Worm (Caenorhabditis elegans): ENCODE results near the gene Y94H6A.7.

Y94H6A.7 gene

DNA sequence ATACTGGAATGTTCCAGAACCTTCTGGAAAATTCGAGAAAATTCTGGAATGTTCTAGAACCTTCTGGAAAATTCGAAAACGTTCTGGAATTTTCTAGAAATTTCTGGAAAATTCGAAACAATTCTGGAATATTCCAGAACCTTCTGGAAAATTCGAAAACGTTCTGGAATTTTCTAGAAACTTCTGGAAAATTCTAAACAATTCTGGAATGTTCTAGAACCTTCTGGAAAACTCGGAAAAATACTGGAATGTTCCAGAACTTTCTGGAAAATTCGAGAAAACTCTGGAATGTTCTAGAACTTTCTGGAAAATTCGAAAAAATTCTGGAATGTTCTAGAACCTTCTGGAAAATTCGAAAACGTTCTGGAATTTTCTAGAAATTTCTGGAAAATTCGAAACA, 39.1 kb upstream of the Y94H6A.7 start:
- TF ChIP-seq ekl-4 (GFP tag; IDR thresholded peaks at IDR 0.05) (peak; percentile 90), D2030.7 (GFP tag; IDR thresholded peaks at IDR 0.05) (peak; percentile 72), ceh-100 (GFP tag; IDR thresholded peaks at IDR 0.05) (peak; percentile 50; the same call in 1 of the 2 replicates), ceh-91 (GFP tag; IDR thresholded peaks at IDR 0.05) (peak; percentile 32; the same call in 1 of the 2 replicates), madf-6 (GFP tag; IDR thresholded peaks at IDR 0.05) (peak; percentile 63), egl-18 (GFP tag; IDR thresholded peaks at IDR 0.05) (peak; percentile 67; the same call in 1 of the 2 replicates), Y95B8A.8 (GFP tag; IDR thresholded peaks at IDR 0.05) (peak; percentile 86), Y79H2A.3 (GFP tag; conservative IDR thresholded peaks at IDR 0.05) (peak; percentile 71; the same call in 1 of the 2 replicates), F39B2.1 (GFP tag; IDR thresholded peaks at IDR 0.05) (peak; percentile 89), madf-3 (GFP tag; IDR thresholded peaks at IDR 0.05) (peak; percentile 72; the same call in 1 of the 2 replicates), dox-1 (GFP tag; IDR thresholded peaks at IDR 0.05) (peak; percentile 77), rcor-1 (GFP tag; IDR thresholded peaks at IDR 0.05) (peak; percentile 53; the same call in 1 of the 2 replicates), aptf-3 (GFP tag; IDR thresholded peaks at IDR 0.05) (peak; percentile 87), Y67H2A.10 (GFP tag; conservative IDR thresholded peaks at IDR 0.05) (peak; percentile 32; the same call in 1 of the 2 replicates), Y56A3A.18 (GFP tag; IDR thresholded peaks at IDR 0.05) (peak; percentile 49), pbrm-1 (GFP tag; IDR thresholded peaks at IDR 0.05) (peak; percentile 41; the same call in 1 of the 2 replicates), attf-6 (GFP tag; IDR thresholded peaks at IDR 0.05) (0 out of 2 replicates have a peak, but pooled peaks have one; percentile 32), ceh-40 (GFP tag; IDR thresholded peaks at IDR 0.05) (peak; percentile 84), ztf-25 (GFP tag; IDR thresholded peaks at IDR 0.05) (0 out of 2 replicates have a peak, but pooled peaks have one; percentile 58), nfyb-1 (GFP tag; IDR thresholded peaks at IDR 0.05) (peak; percentile 64; the same call in 1 of the 2 replicates), hsf-1 (GFP tag; IDR thresholded peaks at IDR 0.05) (peak; percentile 99), F33H1.4 (GFP tag; IDR thresholded peaks at IDR 0.05) (peak; percentile 46; the same call in 1 of the 2 replicates), B0019.2 (GFP tag; conservative IDR thresholded peaks at IDR 0.05) (peak; percentile 34; the same call in 1 of the 2 replicates), Y53F4B.3 (GFP tag; IDR thresholded peaks at IDR 0.05) (peak; percentile 76)

DNA sequence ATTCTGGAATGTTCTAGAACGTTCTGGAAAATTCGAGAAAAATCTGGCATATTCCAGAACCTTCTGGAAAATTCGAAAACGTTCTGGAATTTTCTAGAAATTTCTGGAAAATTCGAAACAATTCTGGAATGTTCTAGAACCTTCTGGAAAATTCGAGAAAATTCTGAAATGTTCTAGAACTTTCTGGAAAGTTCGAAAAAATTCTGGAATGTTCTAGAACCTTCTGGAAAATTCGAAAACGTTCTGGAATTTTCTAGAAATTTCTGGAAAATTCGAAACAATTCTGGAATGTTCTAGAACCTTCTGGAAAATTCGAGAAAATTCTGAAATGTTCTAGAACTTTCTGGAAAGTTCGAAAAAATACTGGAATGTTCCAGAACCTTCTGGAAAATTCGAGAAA, 38.5 kb upstream of the Y94H6A.7 start:
- peak; percentile 93 for TF ChIP-seq hsf-1 (GFP tag; IDR thresholded peaks at IDR 0.05)

DNA sequence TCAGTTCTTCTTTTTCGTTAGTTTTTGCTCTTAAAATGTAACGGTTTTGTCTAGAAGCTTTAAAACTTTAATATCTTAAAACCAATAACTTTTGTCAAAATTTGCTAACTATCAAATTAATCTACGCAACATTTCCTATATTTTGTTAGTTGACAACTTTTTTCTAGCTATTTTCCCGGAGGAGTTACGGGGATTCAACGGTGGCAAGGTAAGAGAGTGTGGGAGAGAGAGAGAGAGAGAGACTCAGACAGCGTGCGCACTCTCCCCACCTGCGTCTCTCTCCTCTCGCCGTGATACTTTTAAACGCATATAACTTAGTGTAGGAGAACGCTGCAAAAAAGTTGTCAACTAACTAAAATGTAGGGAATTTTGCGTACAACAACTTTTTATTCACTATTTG, 37.2 kb upstream of the Y94H6A.7 start:
- no peak for TF ChIP-seq F37B4.10 (GFP tag; IDR thresholded peaks at IDR 0.05)
- no peak for TF ChIP-seq F10E7.11 (tag; optimal IDR thresholded peaks at IDR 0.05)
- no peak for TF ChIP-seq B0035.1 (tag; optimal IDR thresholded peaks at IDR 0.05)

DNA sequence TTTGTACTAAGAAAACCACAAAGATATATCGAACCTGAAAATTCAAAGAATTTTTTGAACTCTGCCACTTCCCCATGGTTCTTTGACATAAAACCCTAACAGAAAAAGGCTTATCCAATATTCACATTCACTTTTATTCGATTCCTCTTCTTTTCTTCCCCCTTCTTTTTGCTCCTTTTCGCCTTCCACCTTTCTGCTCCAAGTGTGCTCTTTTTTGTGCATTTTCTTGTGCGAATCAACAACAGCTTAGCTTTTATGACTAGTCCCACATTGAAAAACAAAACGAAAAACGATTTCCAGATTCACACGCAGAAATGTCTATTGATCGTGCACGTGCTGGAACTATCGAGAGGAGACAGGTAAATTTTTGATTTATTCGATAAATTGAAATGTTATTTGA, 35.2 kb upstream of the Y94H6A.7 start, which contains the start of gene Y54G2A.41:
Gene Y54G2A.41 (plus strand): TSS at position 301 of the 400 bp plus-strand sequence.
- TF ChIP-seq rec-8 (tag; optimal IDR thresholded peaks at IDR 0.05) (no peak), F55B11.4 (tag; optimal IDR thresholded peaks at IDR 0.05; ENCODE audit: borderline replicate concordance, insufficient read depth) (no peak), rpc-1 (optimal IDR thresholded peaks at IDR 0.05) (no peak), rpc-1 (tag; optimal IDR thresholded peaks at IDR 0.05) (no peak), lin-26 (GFP tag; IDR thresholded peaks at IDR 0.05) (no peak), B0019.2 (GFP tag; conservative IDR thresholded peaks at IDR 0.05) (no peak), Y79H2A.3 (GFP tag; conservative IDR thresholded peaks at IDR 0.05) (no peak), ztf-26 (tag; optimal IDR thresholded peaks at IDR 0.05) (no peak), dpff-1 (tag; optimal IDR thresholded peaks at IDR 0.05) (no peak), nfya-1 (tag; optimal IDR thresholded peaks at IDR 0.05; ENCODE audit: borderline replicate concordance, insufficient read depth) (no peak), T26A5.8 (tag; optimal IDR thresholded peaks at IDR 0.05) (no peak), zim-3 (tag; optimal IDR thresholded peaks at IDR 0.05) (no peak), B0035.1 (tag; optimal IDR thresholded peaks at IDR 0.05) (no peak), snpc-1.3 (tag; optimal IDR thresholded peaks at IDR 0.05; ENCODE audit: insufficient read depth) (no peak), Y53F4B.3 (GFP tag; IDR thresholded peaks at IDR 0.05) (no peak)
